Worm (Caenorhabditis elegans): Measurements from ENCODE around the gene C49F5.3.

DNA sequence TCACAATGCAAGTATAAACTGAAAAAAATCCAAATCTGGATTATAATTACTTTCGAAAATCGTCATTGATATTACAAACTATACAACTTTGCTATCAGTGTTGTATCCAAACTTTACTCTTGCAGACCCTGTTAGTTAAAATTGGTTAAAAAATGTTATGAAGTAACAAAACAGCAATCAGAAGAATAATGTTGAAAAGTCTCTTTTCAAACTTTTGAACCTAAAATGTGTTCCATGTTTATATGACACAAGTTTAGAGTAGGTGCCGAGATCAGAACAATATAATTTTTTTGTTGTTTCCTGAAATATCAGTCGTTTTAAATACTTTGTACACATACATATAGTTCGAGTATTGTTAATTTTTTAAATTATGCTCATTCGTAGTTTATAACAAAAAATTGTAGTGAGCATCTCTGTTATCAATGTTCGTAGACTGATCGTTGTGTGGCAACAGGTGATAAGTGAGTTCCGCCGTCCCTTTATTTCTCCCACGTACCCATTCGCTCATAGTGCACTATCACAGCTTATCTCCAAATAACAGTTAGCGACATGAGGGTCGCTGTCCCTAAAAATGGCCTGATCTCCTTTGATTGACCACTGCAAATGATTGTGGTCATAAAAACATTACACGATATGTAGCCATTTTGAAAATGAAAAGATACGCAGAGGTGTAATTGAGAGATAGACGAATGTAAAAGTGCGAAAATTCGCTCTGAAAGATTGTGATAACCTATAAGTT lies 21.2 kb downstream of the C49F5.3 start:
- TF ChIP-seq him-1 (tag; optimal IDR thresholded peaks at IDR 0.05) (no peak), dao-5 (tag; optimal IDR thresholded peaks at IDR 0.05) (no peak)

Data from whole organism, L4/young adult.